Fruit fly (Drosophila melanogaster) whole organism, embryonic: ENCODE data around the gene CG14195.

ENCODE experiments used
- Adf1 ChIP-seq: fragments of 200-800 bp; sonication (Bioruptor generic); IDR thresholded peaks from 2 replicates; pipeline ENCODE4 v1.3.6; 2022; ENCODE audit warnings: missing biosample characterization, missing genetic modification characterization
- Atf6 ChIP-seq: fragments of 200-800 bp; sonication (Bioruptor generic); IDR thresholded peaks from 2 replicates; pipeline ENCODE4 v1.3.6; 2022; ENCODE audit warnings: missing biosample characterization, missing genetic modification characterization
- CG10147 ChIP-seq: fragments of 200-800 bp; sonication (Bioruptor generic); optimal IDR thresholded peaks from 2 replicates; lab custom pipeline; 2019; ENCODE audit warnings: missing biosample characterization, mild to moderate bottlenecking, missing genetic modification characterization, moderate library complexity
- CG12236 ChIP-seq: fragments of 200-800 bp; sonication (Bioruptor generic); optimal IDR thresholded peaks from 2 replicates; lab custom pipeline; 2016; ENCODE audit warnings: missing biosample characterization, missing genetic modification characterization
- CG12769 ChIP-seq: fragments of 200-800 bp; sonication (Bioruptor generic); optimal IDR thresholded peaks from 2 replicates; lab custom pipeline; 2019; ENCODE audit warnings: missing biosample characterization, mild to moderate bottlenecking, missing genetic modification characterization, moderate library complexity
- CG13296 ChIP-seq: fragments of 200-800 bp; sonication (Bioruptor generic); optimal IDR thresholded peaks from 3 replicates; lab custom pipeline; 2018; ENCODE audit warnings: missing biosample characterization, mild to moderate bottlenecking, missing genetic modification characterization
- CG17328 ChIP-seq: fragments of 200-800 bp; sonication (Bioruptor generic); IDR thresholded peaks from 2 replicates; pipeline ENCODE4 v1.3.6; 2022; ENCODE audit warnings: missing biosample characterization, missing genetic modification characterization
- CG17612 ChIP-seq: fragments of 200-800 bp; sonication (Bioruptor generic); IDR thresholded peaks from 2 replicates; pipeline ENCODE4 v1.3.6; 2022; ENCODE audit warnings: missing biosample characterization, missing genetic modification characterization
- CG18262 ChIP-seq: fragments of 200-800 bp; optimal IDR thresholded peaks from 3 replicates; lab custom pipeline; 2019; ENCODE audit warnings: missing biosample characterization, mild to moderate bottlenecking, missing genetic modification characterization, moderate library complexity
- CG2202 ChIP-seq: fragments of 200-800 bp; sonication (Bioruptor generic); optimal IDR thresholded peaks from 2 replicates; lab custom pipeline; 2018; ENCODE audit warnings: missing biosample characterization, mild to moderate bottlenecking, missing genetic modification characterization
- CG42726 ChIP-seq: fragments of 200-800 bp; sonication (Bioruptor generic); IDR thresholded peaks from 2 replicates; pipeline ENCODE4 v1.3.6; 2022; ENCODE audit warnings: missing biosample characterization, missing genetic modification characterization; ENCODE audit not compliant: partially characterized antibody
- CG4282 ChIP-seq: fragments of 200-800 bp; sonication (Bioruptor generic); optimal IDR thresholded peaks from 2 replicates; lab custom pipeline; 2016; ENCODE audit warnings: missing biosample characterization, missing genetic modification characterization
- CG4360 ChIP-seq: fragments of 200-800 bp; sonication (Bioruptor generic); IDR thresholded peaks from 2 replicates; pipeline ENCODE4 v1.3.6; 2022; ENCODE audit warnings: missing biosample characterization, missing genetic modification characterization
- CG8290 ChIP-seq, 3 experiments: fragments of 200-800 bp; sonication (Bioruptor generic); optimal IDR thresholded peaks; 2 replicates each; lab custom pipeline; 2016 to 2019; ENCODE audit warnings: missing biosample characterization in 3 of 3, missing genetic modification characterization in 3 of 3, mild to moderate bottlenecking in 2 of 3, moderate library complexity in 1 of 3
- D ChIP-seq, 2 experiments: fragments of 200-800 bp in 1 of 2; fragments of >200 bp in 1 of 2; sonication (Bioruptor generic) in 1 of 2; optimal IDR thresholded peaks; 2 replicates in 1 of 2; 3 replicates in 1 of 2; lab custom pipeline; 2017; ENCODE audit warnings: mild to moderate bottlenecking in 1 of 2, missing biosample characterization in 1 of 2, missing genetic modification characterization in 1 of 2, missing genetic modification reagents in 1 of 2
- Dad ChIP-seq: fragments of 200-800 bp; sonication (Bioruptor generic); optimal IDR thresholded peaks from 3 replicates; lab custom pipeline; 2016; ENCODE audit warnings: missing biosample characterization, missing genetic modification characterization
- Deaf1 ChIP-seq: fragments of 200-800 bp; optimal IDR thresholded peaks from 3 replicates; lab custom pipeline; 2019; ENCODE audit warnings: missing biosample characterization, mild to moderate bottlenecking, missing genetic modification characterization, moderate library complexity
- Hr78 ChIP-seq, 2 experiments: fragments of 200-800 bp in 1 of 2; fragments of >200 bp in 1 of 2; sonication (Bioruptor generic) in 1 of 2; optimal IDR thresholded peaks; 2 replicates each; lab custom pipeline; 2017 to 2019; ENCODE audit warnings: missing biosample characterization in 2 of 2, missing genetic modification characterization in 2 of 2, mild to moderate bottlenecking in 1 of 2, moderate library complexity in 1 of 2
- Hsf ChIP-seq: fragments of 200-800 bp; sonication (Bioruptor generic); optimal IDR thresholded peaks from 3 replicates; lab custom pipeline; 2016; ENCODE audit warnings: missing biosample characterization, missing genetic modification characterization
- Jarid2 ChIP-seq: fragments of 200-800 bp; sonication (Bioruptor generic); optimal IDR thresholded peaks from 3 replicates; lab custom pipeline; 2017; ENCODE audit warnings: mild to moderate bottlenecking, missing biosample characterization, missing genetic modification reagents, missing genetic modification characterization
- MBD-R2 ChIP-seq: fragments of 200-800 bp; sonication (Bioruptor generic); IDR thresholded peaks from 2 replicates; pipeline ENCODE4 v1.3.6; 2022; ENCODE audit warnings: missing biosample characterization, missing genetic modification characterization
- Pdp1 ChIP-seq, 2 experiments: fragments of 200-800 bp; sonication (Bioruptor generic); optimal IDR thresholded peaks; 3 replicates each; lab custom pipeline; 2016; ENCODE audit warnings: missing biosample characterization in 2 of 2, missing genetic modification characterization in 2 of 2, mild to moderate bottlenecking in 1 of 2, moderate library complexity in 1 of 2
- Rfx ChIP-seq: fragments of 200-800 bp; sonication (Bioruptor generic); IDR thresholded peaks from 2 replicates; pipeline ENCODE4 v1.3.6; 2022; ENCODE audit warnings: missing biosample characterization, missing genetic modification characterization
- Six4 ChIP-seq: fragments of 200-800 bp; sonication (Bioruptor generic); optimal IDR thresholded peaks from 2 replicates; lab custom pipeline; 2016; ENCODE audit warnings: missing biosample characterization, missing genetic modification characterization
- Spps ChIP-seq: fragments of 200-800 bp; sonication (Bioruptor generic); optimal IDR thresholded peaks from 2 replicates; lab custom pipeline; 2018; ENCODE audit warnings: missing biosample characterization, mild to moderate bottlenecking, missing genetic modification characterization
- Sry-β ChIP-seq: fragments of 200-800 bp; sonication (Bioruptor generic); optimal IDR thresholded peaks from 2 replicates; lab custom pipeline; 2018; ENCODE audit warnings: missing biosample characterization, mild to moderate bottlenecking, missing genetic modification characterization, moderate library complexity
- Trl ChIP-seq, 3 experiments: fragments of >200 bp in 2 of 3; fragments of 200-800 bp in 1 of 3; sonication (Bioruptor generic) in 1 of 3; optimal IDR thresholded peaks; 2 replicates in 1 of 3; 3 replicates in 2 of 3; lab custom pipeline; 2016 to 2017; ENCODE audit warnings: missing biosample characterization in 1 of 3, missing genetic modification characterization in 1 of 3
- chinmo ChIP-seq: fragments of 200-800 bp; sonication (Bioruptor generic); IDR thresholded peaks from 4 replicates; pipeline ENCODE4 v1.3.6; 2022; ENCODE audit warnings: missing biosample characterization, missing genetic modification characterization; ENCODE audit not compliant: partially characterized antibody
- ci ChIP-seq: fragments of 200-800 bp; sonication (Bioruptor generic); IDR thresholded peaks from 3 replicates; pipeline ENCODE4 v1.3.6; 2022; ENCODE audit warnings: missing biosample characterization, missing genetic modification characterization
- crc ChIP-seq: fragments of 200-800 bp; sonication (Bioruptor generic); optimal IDR thresholded peaks from 2 replicates; lab custom pipeline; 2016; ENCODE audit warnings: missing biosample characterization, missing genetic modification characterization
- exex ChIP-seq: fragments of 200-800 bp; sonication (Bioruptor generic); optimal IDR thresholded peaks from 4 replicates; lab custom pipeline; 2018; ENCODE audit warnings: missing biosample characterization, mild to moderate bottlenecking, missing genetic modification characterization, moderate library complexity
- fu2 ChIP-seq: fragments of 200-800 bp; sonication (Bioruptor generic); optimal IDR thresholded peaks from 2 replicates; lab custom pipeline; 2016; ENCODE audit warnings: missing biosample characterization, missing genetic modification characterization
- gfzf ChIP-seq: fragments of 200-800 bp; sonication (Bioruptor generic); optimal IDR thresholded peaks from 2 replicates; lab custom pipeline; 2016; ENCODE audit warnings: missing biosample characterization, mild to moderate bottlenecking, missing genetic modification characterization, moderate library complexity
- gsb-n ChIP-seq: fragments of 200-800 bp; sonication (Bioruptor generic); optimal IDR thresholded peaks from 3 replicates; lab custom pipeline; 2018; ENCODE audit warnings: missing biosample characterization, mild to moderate bottlenecking, missing genetic modification characterization
- kni ChIP-seq: fragments of 200-800 bp; sonication (Bioruptor generic); optimal IDR thresholded peaks from 3 replicates; lab custom pipeline; 2017; ENCODE audit warnings: mild to moderate bottlenecking, missing biosample characterization, missing genetic modification reagents, missing genetic modification characterization
- lov ChIP-seq, 2 experiments: fragments of 200-800 bp in 1 of 2; fragments of >200 bp in 1 of 2; sonication (Bioruptor generic) in 1 of 2; IDR thresholded peaks in 1 of 2; optimal IDR thresholded peaks in 1 of 2; 2 replicates in 1 of 2; 3 replicates in 1 of 2; pipeline versions ENCODE4 v1.3.6 to Lab custom; 2017 to 2022; ENCODE audit warnings: missing biosample characterization in 1 of 2, missing genetic modification characterization in 1 of 2
- pros ChIP-seq: fragments of 200-800 bp; sonication (Bioruptor generic); optimal IDR thresholded peaks from 3 replicates; lab custom pipeline; 2019; ENCODE audit warnings: missing biosample characterization, mild to moderate bottlenecking, missing genetic modification characterization, moderate library complexity
- scrt ChIP-seq: fragments of 200-800 bp; sonication (Bioruptor generic); optimal IDR thresholded peaks from 2 replicates; lab custom pipeline; 2018; ENCODE audit warnings: missing biosample characterization, mild to moderate bottlenecking, missing genetic modification characterization, moderate library complexity
- toy ChIP-seq: fragments of 200-800 bp; sonication (Bioruptor generic); IDR thresholded peaks from 2 replicates; pipeline ENCODE4 v1.3.6; 2022; ENCODE audit warnings: missing biosample characterization, missing genetic modification characterization

The CG14195 gene

DNA sequence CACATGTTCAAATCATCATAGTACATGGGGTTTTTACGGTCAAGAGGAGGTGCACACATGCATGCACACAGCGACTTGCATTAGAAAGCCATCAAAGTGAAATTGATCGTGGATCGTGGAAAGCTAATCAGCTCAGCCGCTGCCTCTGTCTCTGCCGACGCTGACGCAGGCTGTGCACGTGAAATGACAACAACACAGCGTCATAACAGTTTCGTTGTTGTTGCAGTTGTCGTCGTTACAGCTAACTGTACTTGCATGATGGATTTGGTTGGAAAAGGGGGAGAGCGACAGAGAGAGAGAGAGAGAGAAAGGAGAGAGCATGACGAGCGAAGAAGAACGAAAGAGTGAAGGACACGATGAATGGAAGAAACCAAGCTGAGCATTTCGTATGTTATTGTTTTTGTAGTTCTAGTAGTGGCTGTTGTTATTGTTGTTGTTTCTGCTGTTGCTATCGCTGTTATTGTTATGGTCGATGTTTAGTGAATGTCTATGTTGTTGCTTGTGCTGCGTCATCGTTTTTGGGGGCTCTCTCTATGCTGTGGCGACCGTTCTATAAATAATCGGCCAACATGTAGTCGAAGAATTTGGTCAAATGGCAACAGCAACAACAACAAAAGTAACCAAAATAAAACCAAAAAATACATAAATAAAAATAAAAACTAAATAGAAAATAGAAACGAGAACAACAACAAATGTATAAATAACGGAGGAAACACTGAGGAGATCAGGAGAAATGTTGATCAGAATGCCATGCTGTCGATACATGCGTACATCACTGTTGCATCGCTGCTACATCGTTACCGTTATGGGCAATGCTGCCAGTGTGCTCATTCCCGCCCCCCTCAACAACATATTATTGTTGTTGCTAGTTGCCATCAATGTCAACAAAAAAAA, 48.2 kb upstream of the CG14195 start:
- TF ChIP-seq fu2 (GFP tag; lab: Kevin White, UChicago) (no peak), pros (GFP tag; lab: Kevin White, UChicago) (peak; percentile 7), Trl (optimal IDR thresholded peaks at IDR 0.05; lab: Kevin White, UChicago) (peak; percentile 74 to 77), Trl (GFP tag; optimal IDR thresholded peaks at IDR 0.05; lab: Kevin White, UChicago) (no peak), Pdp1 (GFP tag; optimal IDR thresholded peaks at IDR 0.05; lab: Kevin White, UChicago) (peak in 1 of 2 experiments; percentile 64), CG4360 (peak; percentile 94), scrt (GFP tag; lab: Kevin White, UChicago) (no peak), Adf1 (GFP tag; lab: Robert Waterston, UW) (peak; percentile 56; the same call in 1 of the 2 replicates), chinmo (GFP tag; lab: Robert Waterston, UW) (0 out of 4 replicates have a peak, but pooled peaks have one; percentile 46), kni (GFP tag; lab: Kevin White, UChicago) (peak; percentile 28)

DNA sequence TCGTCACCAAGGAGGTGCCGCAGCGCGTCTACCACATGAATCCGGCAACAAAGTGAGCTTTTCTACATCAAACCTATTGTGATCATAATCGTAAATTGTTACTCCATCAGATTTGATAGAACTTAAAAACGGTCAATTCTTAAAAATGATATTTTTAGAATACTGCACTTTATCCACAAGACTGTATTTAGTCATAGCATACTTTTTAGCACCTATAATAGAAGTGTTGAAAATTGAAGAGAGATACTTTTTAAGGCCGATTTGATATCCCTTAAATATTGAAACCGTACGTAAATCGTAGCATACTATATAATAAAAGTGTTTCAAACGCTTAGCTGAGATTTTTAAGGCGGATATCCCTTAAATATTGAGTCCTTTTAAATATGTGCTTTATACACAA, 38.3 kb upstream of the CG14195 start:
- TF ChIP-seq gfzf: no peak
- TF ChIP-seq Spps (tag; lab: Kevin White, UChicago): no peak
- no peak for TF ChIP-seq exex
- peak; percentile 81 for TF ChIP-seq CG8290 (GFP tag; optimal IDR thresholded peaks at IDR 0.05; lab: Kevin White, UChicago)
- TF ChIP-seq CG8290 (tag; optimal IDR thresholded peaks at IDR 0.05; lab: Kevin White, UChicago): peak in 1 of 2 experiments; percentile 47
- TF ChIP-seq D (optimal IDR thresholded peaks at IDR 0.05; lab: Kevin White, UChicago): no peak
- no peak for TF ChIP-seq D (GFP tag; optimal IDR thresholded peaks at IDR 0.05; lab: Kevin White, UChicago)
- peak; percentile 53; the same call in 1 of the 2 replicates for TF ChIP-seq CG17612 (GFP tag; lab: Robert Waterston, UW)
- no peak for TF ChIP-seq CG13296 (GFP tag; lab: Kevin White, UChicago)
- TF ChIP-seq CG12769 (tag; lab: Kevin White, UChicago): no peak

DNA sequence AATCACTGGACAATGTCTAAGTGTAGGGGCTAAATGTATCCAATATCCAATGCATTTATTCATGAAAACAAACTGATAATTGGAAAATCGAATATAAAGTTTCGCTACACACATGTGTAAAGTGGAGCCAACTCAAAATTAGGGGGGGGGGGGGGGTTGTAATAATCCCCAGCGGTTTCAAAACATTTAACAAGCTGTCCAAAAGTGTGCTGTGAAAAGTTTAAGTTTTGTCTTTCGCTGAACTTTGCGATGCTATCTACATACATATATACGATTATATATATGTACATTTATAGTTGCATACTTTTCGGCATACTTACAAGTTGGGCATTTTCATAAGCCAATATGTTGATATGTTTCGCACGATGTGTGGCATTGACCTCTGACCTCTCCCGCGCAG, 37.5 kb upstream of the CG14195 start:
- TF ChIP-seq gsb-n (tag; lab: Kevin White, UChicago): no peak
- no peak for TF ChIP-seq Dad (GFP tag; lab: Kevin White, UChicago)
- no peak for TF ChIP-seq toy
- TF ChIP-seq CG17328 (GFP tag; lab: Robert Waterston, UW): no peak
- TF ChIP-seq CG17612 (GFP tag; lab: Robert Waterston, UW): peak; percentile 98
- peak; percentile 70 for TF ChIP-seq CG8290 (GFP tag; optimal IDR thresholded peaks at IDR 0.05; lab: Kevin White, UChicago)
- peak in 1 of 2 experiments; percentile 84 for TF ChIP-seq CG8290 (tag; optimal IDR thresholded peaks at IDR 0.05; lab: Kevin White, UChicago)
- TF ChIP-seq Hr78 (GFP tag; optimal IDR thresholded peaks at IDR 0.05; lab: Kevin White, UChicago): peak in 1 of 2 experiments; percentile 67
- TF ChIP-seq CG2202 (tag; lab: Kevin White, UChicago): no peak
- no peak for TF ChIP-seq Sry-β (GFP tag; lab: Kevin White, UChicago)

DNA sequence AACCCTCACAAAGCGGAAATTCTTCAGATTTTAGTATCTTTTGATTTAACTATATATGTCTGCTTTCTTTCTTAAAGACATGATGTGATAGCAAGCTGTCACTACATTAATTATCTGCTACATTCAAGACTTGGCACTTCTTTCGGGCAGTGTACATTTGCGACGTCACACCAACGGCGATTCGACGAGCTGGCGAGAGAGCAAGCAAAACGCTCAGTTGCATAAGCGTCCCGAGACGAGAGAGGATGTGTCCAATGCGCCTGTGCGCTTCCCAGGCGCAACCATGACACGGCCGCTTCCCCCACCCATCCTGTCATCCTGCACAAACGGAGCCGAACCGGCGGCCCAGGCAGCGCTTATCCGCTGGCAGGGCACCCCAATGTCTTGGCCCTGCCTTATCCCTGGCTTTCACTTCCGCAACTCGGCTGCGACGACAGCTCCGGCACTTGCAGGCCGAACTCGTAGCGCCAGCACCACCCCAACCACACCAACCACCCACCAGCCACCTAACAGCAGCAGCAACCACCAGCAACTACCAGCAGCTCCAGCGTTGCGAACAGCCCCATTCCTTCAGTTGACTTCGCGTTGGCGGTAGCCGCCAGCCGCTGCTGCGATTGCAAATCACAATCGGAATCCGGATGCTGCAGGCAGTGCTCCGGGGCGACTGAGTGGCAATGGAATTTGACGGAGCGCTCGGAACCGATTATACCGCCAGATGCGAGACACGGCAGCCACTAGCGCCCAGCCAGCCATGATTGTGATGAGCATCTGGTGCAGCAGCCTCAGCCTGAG, 36.7 kb upstream of the CG14195 start, which contains the start of gene Hs3st-B:
Gene Hs3st-B, plus strand, starts transcription at position 214 of the 792 bp plus-strand sequence.
- TF ChIP-seq ci (GFP tag; lab: Robert Waterston, UW) (peak; percentile 6; the same call in 1 of the 3 replicates), MBD-R2 (GFP tag; lab: Robert Waterston, UW) (no peak), CG42726 (GFP tag; lab: Robert Waterston, UW) (no peak), Jarid2 (GFP tag; lab: Kevin White, UChicago) (no peak), Deaf1 (tag; lab: Kevin White, UChicago) (peak; percentile 48), CG4282 (GFP tag; lab: Kevin White, UChicago) (no peak), lov (optimal IDR thresholded peaks at IDR 0.05; lab: Kevin White, UChicago) (no peak), lov (GFP tag; IDR thresholded peaks at IDR 0.05; lab: Robert Waterston, UW) (no peak), Six4 (GFP tag; lab: Kevin White, UChicago) (no peak), Hsf (GFP tag; lab: Kevin White, UChicago) (no peak), crc (GFP tag; lab: Kevin White, UChicago) (no peak), CG12236 (GFP tag; lab: Kevin White, UChicago) (no peak), CG18262 (tag; lab: Kevin White, UChicago) (no peak), Atf6 (GFP tag; lab: Robert Waterston, UW) (0 out of 2 replicates have a peak, but pooled peaks have one; percentile 9), Rfx (peak; percentile 30; the same call in 1 of the 2 replicates), CG10147 (GFP tag; lab: Kevin White, UChicago) (no peak)
